Fruit fly (Drosophila melanogaster) whole organism, pupa: Measurements from ENCODE around the gene Rbp6.

Source experiments
- CG10348 ChIP-seq: fragments of 200-800 bp; sonication (Bioruptor generic); IDR thresholded peaks from 2 replicates; pipeline ENCODE4 v1.3.6; 2022; ENCODE audit warnings: missing biosample characterization, missing genetic modification characterization
- CG12605 ChIP-seq: fragments of 200-800 bp; sonication (Bioruptor generic); IDR thresholded peaks from 2 replicates; pipeline ENCODE4 v1.3.6; 2022; ENCODE audit warnings: missing biosample characterization, missing genetic modification characterization
- CG13204 ChIP-seq: fragments of 200-800 bp; sonication (Bioruptor generic); optimal IDR thresholded peaks from 2 replicates; lab custom pipeline; 2018; ENCODE audit warnings: missing biosample characterization, mild to moderate bottlenecking, missing genetic modification characterization, moderate library complexity
- CG14655 ChIP-seq: fragments of 200-800 bp; sonication (Bioruptor generic); optimal IDR thresholded peaks from 3 replicates; lab custom pipeline; 2017; ENCODE audit warnings: mild to moderate bottlenecking, missing biosample characterization, missing genetic modification reagents, missing genetic modification characterization
- CG15710 ChIP-seq: fragments of 200-800 bp; sonication (Bioruptor generic); optimal IDR thresholded peaks from 2 replicates; lab custom pipeline; 2018; ENCODE audit warnings: missing biosample characterization, mild to moderate bottlenecking, missing genetic modification characterization, moderate library complexity
- CG32121 ChIP-seq: fragments of 200-800 bp; sonication (Bioruptor generic); IDR thresholded peaks from 2 replicates; pipeline ENCODE4 v1.3.6; 2022; ENCODE audit warnings: missing biosample characterization, missing genetic modification characterization
- CG34367 ChIP-seq: fragments of 200-800 bp; sonication (Bioruptor generic); optimal IDR thresholded peaks from 2 replicates; lab custom pipeline; 2018; ENCODE audit warnings: missing biosample characterization, mild to moderate bottlenecking, missing genetic modification characterization
- CG4496 ChIP-seq: fragments of 200-800 bp; sonication (Bioruptor generic); IDR thresholded peaks from 3 replicates; pipeline ENCODE4 v1.3.6; 2022; ENCODE audit warnings: missing biosample characterization, missing genetic modification characterization
- CG8159 ChIP-seq: fragments of 200-800 bp; sonication (Bioruptor generic); optimal IDR thresholded peaks from 3 replicates; lab custom pipeline; 2018; ENCODE audit warnings: missing biosample characterization, mild to moderate bottlenecking, missing genetic modification characterization, moderate library complexity
- CG8301 ChIP-seq: fragments of 200-800 bp; sonication (Bioruptor generic); optimal IDR thresholded peaks from 2 replicates; lab custom pipeline; 2018; ENCODE audit warnings: missing biosample characterization, mild to moderate bottlenecking, missing genetic modification characterization
- CG9948 ChIP-seq: fragments of 200-800 bp; sonication (Bioruptor generic); optimal IDR thresholded peaks from 2 replicates; lab custom pipeline; 2018; ENCODE audit warnings: missing biosample characterization, mild to moderate bottlenecking, missing genetic modification characterization, moderate library complexity
- D1 ChIP-seq: fragments of 200-800 bp; sonication (Bioruptor generic); optimal IDR thresholded peaks from 2 replicates; lab custom pipeline; 2018; ENCODE audit warnings: missing biosample characterization, mild to moderate bottlenecking, missing genetic modification characterization, moderate library complexity
- EcR ChIP-seq: fragments of 200-800 bp; sonication (Bioruptor generic); optimal IDR thresholded peaks from 3 replicates; lab custom pipeline; 2019; ENCODE audit warnings: missing biosample characterization, missing genetic modification characterization, mild to moderate bottlenecking, moderate library complexity, missing genetic modification reagents
- Ets98B ChIP-seq: fragments of 200-800 bp; sonication (Bioruptor generic); IDR thresholded peaks from 2 replicates; pipeline ENCODE4 v1.3.6; 2022; ENCODE audit warnings: missing biosample characterization, missing genetic modification characterization
- Pif1A ChIP-seq: fragments of 200-800 bp; sonication (Bioruptor generic); optimal IDR thresholded peaks from 3 replicates; lab custom pipeline; 2016; ENCODE audit warnings: missing biosample characterization, missing genetic modification characterization
- Snoo ChIP-seq: fragments of 200-800 bp; sonication (Bioruptor generic); optimal IDR thresholded peaks from 3 replicates; lab custom pipeline; 2017; ENCODE audit warnings: missing biosample characterization, mild to moderate bottlenecking, missing genetic modification characterization, inconsistent platforms
- fd96Ca ChIP-seq: fragments of 200-800 bp; sonication (Bioruptor generic); IDR thresholded peaks from 3 replicates; pipeline ENCODE4 v1.3.6; 2022; ENCODE audit warnings: missing biosample characterization, missing genetic modification characterization
- gl ChIP-seq: fragments of 200-800 bp; sonication (Bioruptor generic); optimal IDR thresholded peaks from 2 replicates; lab custom pipeline; 2018; ENCODE audit warnings: missing biosample characterization, mild to moderate bottlenecking, missing genetic modification characterization
- rn ChIP-seq: fragments of 200-800 bp; sonication (Bioruptor generic); IDR thresholded peaks from 2 replicates; pipeline ENCODE4 v1.3.6; 2022; ENCODE audit warnings: missing biosample characterization, missing genetic modification characterization

The Rbp6 gene

dm6 chr3L:17211568-17211967 is 26.4 kb downstream of the Rbp6 start:
- TF ChIP-seq CG15710 (tag; lab: Kevin White, UChicago), result no peak
- 0 out of 2 replicates have a peak, but pooled peaks have one; percentile 14 for TF ChIP-seq CG12605
- peak; percentile 40; the same call in 1 of the 3 replicates for TF ChIP-seq CG4496 (GFP tag; lab: Robert Waterston, UW)

- TF ChIP-seq CG8159 (peak; percentile 20), gl (no peak)
- TF ChIP-seq, all 21 proteins: peak for 1
These were observed 28.6 kb downstream of the Rbp6 start for dm6 chr3L:17209402-17209801.

- no peak for TF ChIP-seq fd96Ca
- no peak for TF ChIP-seq EcR (GFP tag; lab: Kevin White, UChicago)
- TF ChIP-seq CG9948 (tag; lab: Kevin White, UChicago), result no peak
- TF ChIP-seq CG8301 (tag; lab: Kevin White, UChicago), result no peak
- no peak for TF ChIP-seq CG34367 (tag; lab: Kevin White, UChicago)
- no peak for TF ChIP-seq Ets98B (GFP tag; lab: Robert Waterston, UW)
- no peak for TF ChIP-seq CG12605
- no peak for TF ChIP-seq CG8159
- TF ChIP-seq CG4496 (GFP tag; lab: Robert Waterston, UW), result no peak
- TF ChIP-seq CG10348, result no peak
- TF ChIP-seq rn (GFP tag; lab: Robert Waterston, UW), result no peak
- no peak for TF ChIP-seq Snoo (tag; lab: Kevin White, UChicago)
- no peak for TF ChIP-seq CG15710 (tag; lab: Kevin White, UChicago)
- no peak for TF ChIP-seq CG32121 (GFP tag; lab: Robert Waterston, UW)
- TF ChIP-seq CG14655 (GFP tag; lab: Kevin White, UChicago), result no peak
These were observed 29.4 kb downstream of the Rbp6 start for dm6 chr3L:17208601-17209000.

- TF ChIP-seq D1 (tag; lab: Kevin White, UChicago) (no peak), EcR (GFP tag; lab: Kevin White, UChicago) (no peak), rn (GFP tag; lab: Robert Waterston, UW) (no peak), CG9948 (tag; lab: Kevin White, UChicago) (peak; percentile 4), CG8159 (peak; percentile 54), CG13204 (no peak), gl (no peak), CG15710 (tag; lab: Kevin White, UChicago) (peak; percentile 27), Pif1A (GFP tag; lab: Kevin White, UChicago) (no peak), CG10348 (no peak), CG8301 (tag; lab: Kevin White, UChicago) (no peak), CG12605 (no peak)
These were observed 68.1 kb downstream of the Rbp6 start for dm6 chr3L:17169913-17170312.

dm6 chr3L:17153478-17153877 is 84.5 kb downstream of the Rbp6 start:
- no peak for TF ChIP-seq CG15710 (tag; lab: Kevin White, UChicago)
- no peak for TF ChIP-seq CG12605
- no peak for TF ChIP-seq CG8159
- TF ChIP-seq EcR (GFP tag; lab: Kevin White, UChicago), result no peak
- TF ChIP-seq CG32121 (GFP tag; lab: Robert Waterston, UW), result no peak
- no peak for TF ChIP-seq rn (GFP tag; lab: Robert Waterston, UW)
- no peak for TF ChIP-seq Ets98B (GFP tag; lab: Robert Waterston, UW)
- TF ChIP-seq, all 21 proteins: peak for 0

dm6 chr3L:17149858-17150516 is 88.0 kb downstream of the Rbp6 start:
- no peak for TF ChIP-seq CG14655 (GFP tag; lab: Kevin White, UChicago)
- TF ChIP-seq rn (GFP tag; lab: Robert Waterston, UW), result no peak
- TF ChIP-seq CG4496 (GFP tag; lab: Robert Waterston, UW), result no peak
- TF ChIP-seq, all 21 proteins: peak for 0

dm6 chr3L:17148679-17149182 is 89.3 kb downstream of the Rbp6 start:
- no peak for TF ChIP-seq D1 (tag; lab: Kevin White, UChicago)
- TF ChIP-seq EcR (GFP tag; lab: Kevin White, UChicago), result no peak
- no peak for TF ChIP-seq CG8159
- TF ChIP-seq fd96Ca, result no peak
- no peak for TF ChIP-seq CG10348
- no peak for TF ChIP-seq CG8301 (tag; lab: Kevin White, UChicago)
- no peak for TF ChIP-seq rn (GFP tag; lab: Robert Waterston, UW)
- TF ChIP-seq CG15710 (tag; lab: Kevin White, UChicago), result no peak
- TF ChIP-seq Snoo (tag; lab: Kevin White, UChicago), result no peak
- TF ChIP-seq CG12605, result no peak

dm6 chr3L:17147829-17148228 is 90.2 kb downstream of the Rbp6 start:
- no peak for TF ChIP-seq CG15710 (tag; lab: Kevin White, UChicago)
